Fruit fly (Drosophila melanogaster): ENCODE measurements around the gene Slip1.

DNA sequence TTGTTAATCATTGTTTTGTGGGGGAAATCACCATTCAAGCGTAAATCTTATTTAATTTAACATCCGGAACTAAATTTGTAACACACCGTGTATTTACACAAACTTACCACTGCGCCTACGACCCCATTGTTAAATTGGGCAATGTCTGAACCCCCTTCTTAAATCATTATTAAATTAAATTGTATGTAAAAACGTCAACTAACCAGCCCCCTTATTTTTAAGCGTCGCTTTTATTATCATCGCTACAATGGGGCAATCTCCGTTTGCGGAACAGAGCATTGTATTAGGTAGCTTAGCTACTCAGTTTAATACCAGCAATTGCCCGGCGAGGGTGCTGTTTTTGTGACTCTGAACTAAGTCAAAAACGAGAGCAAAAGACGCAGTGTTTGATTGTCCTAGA is 34.0 kb upstream of the Slip1 start, which contains the start of gene Gat:
- no peak for TF ChIP-seq N (GFP tag; optimal IDR thresholded peaks at IDR 0.05)
- no peak for TF ChIP-seq usp (GFP tag; optimal IDR thresholded peaks at IDR 0.05)
- TF ChIP-seq OdsH (GFP tag; optimal IDR thresholded peaks at IDR 0.05): no peak
- TF ChIP-seq pan (optimal IDR thresholded peaks at IDR 0.05): no peak
- TF ChIP-seq Dfd (GFP tag; optimal IDR thresholded peaks at IDR 0.05): no peak
- TF ChIP-seq Dif (GFP tag; optimal IDR thresholded peaks at IDR 0.05; ENCODE audit: partially characterized antibody): no peak
- no peak for TF ChIP-seq psq (GFP tag; optimal IDR thresholded peaks at IDR 0.05)
- no peak for TF ChIP-seq sv (GFP tag; optimal IDR thresholded peaks at IDR 0.05)
- TF ChIP-seq ey (GFP tag; optimal IDR thresholded peaks at IDR 0.05): no peak
- no peak for TF ChIP-seq dl (GFP tag; optimal IDR thresholded peaks at IDR 0.05; ENCODE audit: insufficient read depth in 1 of 2, partially characterized antibody in 2 of 2)
- TF ChIP-seq Jra (GFP tag; optimal IDR thresholded peaks at IDR 0.05): no peak
- TF ChIP-seq foxo (GFP tag; optimal IDR thresholded peaks at IDR 0.05): no peak

Data from whole organism, wandering third instar larva.